Worm (Caenorhabditis elegans) whole organism, L2 larva: ENCODE results near the gene ZK185.1.

ENCODE experiments used
- Y55F3AM.14 ChIP-seq: fragments of 200-800 bp; sonication (Bioruptor generic); optimal IDR thresholded peaks from 2 replicates; lab custom pipeline; 2018; ENCODE audit warnings: mild to moderate bottlenecking, missing genetic modification characterization, missing compliant biosample characterization
- ZK546.5 ChIP-seq: sonication (generic microtip); optimal IDR thresholded peaks from 2 replicates; lab custom pipeline; 2017; ENCODE audit warnings: missing biosample characterization, missing genetic modification characterization
- alr-1 ChIP-seq: fragments of 150-350 bp; optimal IDR thresholded peaks from 2 replicates; lab custom pipeline; 2014; ENCODE audit warnings: missing biosample characterization, missing genetic modification characterization
- blmp-1 ChIP-seq: sonication (generic microtip); optimal IDR thresholded peaks from 2 replicates; lab custom pipeline; 2017; ENCODE audit warnings: missing genetic modification characterization, mild to moderate bottlenecking, missing compliant biosample characterization, antibody characterized with exemption, moderate library complexity; ENCODE audit not compliant: insufficient read depth
- ceh-16 ChIP-seq: fragments of 150-350 bp; optimal IDR thresholded peaks from 2 replicates; lab custom pipeline; 2014; ENCODE audit warnings: missing biosample characterization, missing genetic modification characterization
- ceh-82 ChIP-seq: fragments of 150-350 bp; optimal IDR thresholded peaks from 2 replicates; lab custom pipeline; 2014; ENCODE audit warnings: missing biosample characterization, missing genetic modification characterization
- crh-2 ChIP-seq: sonication (generic microtip); optimal IDR thresholded peaks from 2 replicates; lab custom pipeline; 2017; ENCODE audit warnings: missing biosample characterization, missing genetic modification characterization
- dmd-4 ChIP-seq: sonication (generic microtip); optimal IDR thresholded peaks from 2 replicates; lab custom pipeline; 2017; ENCODE audit warnings: missing biosample characterization, missing genetic modification characterization
- egl-27 ChIP-seq: sonication (generic microtip); optimal IDR thresholded peaks from 3 replicates; lab custom pipeline; 2017; ENCODE audit warnings: missing biosample characterization, missing genetic modification reagents, missing genetic modification characterization
- elt-1 ChIP-seq: fragments of 150-350 bp; optimal IDR thresholded peaks from 2 replicates; lab custom pipeline; 2014; ENCODE audit warnings: missing biosample characterization, missing genetic modification characterization
- elt-3 ChIP-seq: sonication (generic microtip); optimal IDR thresholded peaks from 2 replicates; lab custom pipeline; 2017; ENCODE audit warnings: missing biosample characterization, missing genetic modification characterization
- fos-1 ChIP-seq: fragments of 150-350 bp; optimal IDR thresholded peaks from 2 replicates; lab custom pipeline; 2014; ENCODE audit warnings: missing biosample characterization, missing genetic modification characterization
- gmeb-1 ChIP-seq: fragments of 150-350 bp; optimal IDR thresholded peaks from 2 replicates; lab custom pipeline; 2014; ENCODE audit warnings: missing biosample characterization, missing genetic modification characterization
- lin-11 ChIP-seq: fragments of 150-350 bp; sonication (generic microtip); optimal IDR thresholded peaks from 2 replicates; lab custom pipeline; 2014; ENCODE audit warnings: missing biosample characterization, missing genetic modification characterization, inconsistent platforms, mixed read lengths
- lin-13 ChIP-seq: fragments of 150-350 bp; optimal IDR thresholded peaks from 2 replicates; lab custom pipeline; 2014; ENCODE audit warnings: missing biosample characterization, missing genetic modification reagents, missing genetic modification characterization
- lin-39 ChIP-seq: fragments of 150-350 bp; optimal IDR thresholded peaks from 2 replicates; lab custom pipeline; 2014; ENCODE audit warnings: missing biosample characterization, missing genetic modification reagents, missing genetic modification characterization
- mab-5 ChIP-seq: fragments of 150-350 bp; optimal IDR thresholded peaks from 2 replicates; lab custom pipeline; 2014; ENCODE audit warnings: missing biosample characterization, missing genetic modification characterization
- mbf-1 ChIP-seq: sonication (generic microtip); optimal IDR thresholded peaks from 2 replicates; lab custom pipeline; 2017; ENCODE audit warnings: missing biosample characterization, missing genetic modification characterization
- nhr-10 ChIP-seq: sonication (generic microtip); optimal IDR thresholded peaks from 2 replicates; lab custom pipeline; 2017; ENCODE audit warnings: missing biosample characterization, missing genetic modification characterization
- nhr-11 ChIP-seq: fragments of 150-350 bp; optimal IDR thresholded peaks from 2 replicates; lab custom pipeline; 2014; ENCODE audit warnings: missing biosample characterization, missing genetic modification characterization
- nhr-129 ChIP-seq: fragments of 150-350 bp; optimal IDR thresholded peaks from 2 replicates; lab custom pipeline; 2014; ENCODE audit warnings: missing biosample characterization, missing genetic modification characterization
- nhr-21 ChIP-seq: fragments of 150-350 bp; optimal IDR thresholded peaks from 2 replicates; lab custom pipeline; 2014; ENCODE audit warnings: missing biosample characterization, missing genetic modification characterization
- nhr-25 ChIP-seq: fragments of 150-350 bp; sonication (generic microtip); optimal IDR thresholded peaks from 3 replicates; lab custom pipeline; 2014; ENCODE audit warnings: missing biosample characterization, missing genetic modification characterization
- nhr-6 ChIP-seq: fragments of 150-350 bp; optimal IDR thresholded peaks from 2 replicates; lab custom pipeline; 2014; ENCODE audit warnings: missing biosample characterization, missing genetic modification characterization
- nhr-77 ChIP-seq: fragments of 150-350 bp; optimal IDR thresholded peaks from 2 replicates; lab custom pipeline; 2014; ENCODE audit warnings: missing biosample characterization, missing genetic modification characterization
- sem-4 ChIP-seq: fragments of 150-350 bp; optimal IDR thresholded peaks from 2 replicates; lab custom pipeline; 2014; ENCODE audit warnings: missing biosample characterization, missing genetic modification reagents, missing genetic modification characterization
- skn-1 ChIP-seq: sonication (generic microtip); optimal IDR thresholded peaks from 2 replicates; lab custom pipeline; 2017; ENCODE audit warnings: missing biosample characterization, missing genetic modification characterization
- sma-3 ChIP-seq: sonication (generic microtip); optimal IDR thresholded peaks from 2 replicates; lab custom pipeline; 2016; ENCODE audit warnings: missing genetic modification reagents, missing genetic modification characterization, missing compliant biosample characterization
- snpc-4 ChIP-seq: fragments of 150-350 bp; optimal IDR thresholded peaks from 2 replicates; lab custom pipeline; 2014; ENCODE audit warnings: missing biosample characterization, missing genetic modification characterization
- unc-39 ChIP-seq: fragments of 150-350 bp; optimal IDR thresholded peaks from 2 replicates; lab custom pipeline; 2014; ENCODE audit warnings: missing biosample characterization, missing genetic modification characterization
- unc-55 ChIP-seq: fragments of 150-350 bp; sonication (generic microtip); optimal IDR thresholded peaks from 3 replicates; lab custom pipeline; 2014; ENCODE audit warnings: missing biosample characterization, missing genetic modification reagents, missing genetic modification characterization
- zag-1 ChIP-seq: fragments of 150-350 bp; optimal IDR thresholded peaks from 2 replicates; lab custom pipeline; 2014; ENCODE audit warnings: missing biosample characterization, missing genetic modification characterization
- ztf-4 ChIP-seq: fragments of 150-350 bp; optimal IDR thresholded peaks from 2 replicates; lab custom pipeline; 2014; ENCODE audit warnings: missing biosample characterization, missing genetic modification characterization

ZK185.1 gene

DNA sequence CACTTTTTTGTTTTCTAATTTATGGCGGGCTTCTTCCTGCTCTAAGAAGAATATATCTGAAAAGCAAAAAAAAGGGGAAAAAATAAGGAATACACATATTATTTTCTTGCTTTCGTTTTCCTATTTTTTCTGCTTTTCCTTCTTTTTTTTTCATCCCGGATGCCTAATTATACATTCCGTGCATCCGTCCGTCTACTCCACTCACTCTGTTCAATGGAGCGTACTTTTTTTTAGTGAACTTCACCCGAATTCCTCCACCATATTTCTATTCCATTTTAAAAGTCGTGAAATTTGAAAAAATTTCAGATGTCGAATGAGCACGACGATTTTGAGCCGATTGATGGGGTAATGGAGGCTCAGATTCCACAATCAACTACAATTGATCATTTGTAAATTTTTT lies 12.1 kb upstream of the ZK185.1 start, which contains the start of gene ZK185.2:
ZK185.2 (plus strand) TSS at position 301 of the 400 bp plus-strand sequence.
- TF ChIP-seq lin-39 (tag; lab: Kevin White, UChicago) (no peak), blmp-1 (no peak), sem-4 (tag; lab: Kevin White, UChicago) (no peak), Y55F3AM.14 (GFP tag; lab: Kevin White, UChicago) (no peak), zag-1 (tag; lab: Kevin White, UChicago) (no peak)

DNA sequence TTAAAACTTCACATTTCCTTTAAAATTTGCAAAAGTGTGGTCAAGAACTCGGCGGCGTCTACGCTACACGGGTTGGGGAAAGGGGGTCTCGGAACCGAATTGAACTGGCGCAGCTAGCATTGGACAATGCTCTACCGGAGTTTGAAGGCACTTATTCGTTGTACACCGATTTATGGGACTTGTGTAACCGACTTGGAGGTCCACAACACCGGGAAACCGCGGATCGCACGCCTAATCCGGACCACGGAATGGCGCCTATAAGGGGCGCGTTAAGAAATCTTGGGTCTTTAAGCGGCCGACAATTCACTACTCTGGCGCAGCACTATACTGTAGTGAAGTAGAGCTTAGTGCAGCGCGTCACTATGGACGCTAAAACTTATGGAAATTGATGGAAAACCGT lies 9.7 kb upstream of the ZK185.1 start:
- TF ChIP-seq snpc-4 (tag; lab: Kevin White, UChicago) (peak; percentile 86), crh-2 (tag; lab: Kevin White, UChicago) (no peak)

DNA sequence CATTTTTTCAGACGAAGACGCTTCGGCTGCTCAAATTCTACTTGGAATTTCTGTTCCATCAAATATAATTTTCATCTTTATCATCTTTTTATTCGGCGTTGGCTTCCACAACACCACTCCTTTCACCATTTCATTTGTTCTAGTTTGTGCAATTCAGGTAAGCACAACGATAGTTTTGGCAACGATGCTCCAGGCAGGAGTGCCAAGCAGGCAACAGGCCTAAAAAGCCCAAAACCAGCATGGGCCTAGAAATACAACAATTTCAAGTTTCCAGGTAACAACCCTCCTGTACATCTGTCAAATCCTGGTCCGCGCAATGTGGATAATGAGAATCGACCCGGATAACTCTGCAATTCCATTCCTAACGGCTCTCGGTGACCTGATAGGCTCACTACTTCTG lies 7.2 kb upstream of the ZK185.1 start:
- TF ChIP-seq ceh-16 (tag; lab: Kevin White, UChicago) (no peak), nhr-129 (tag; lab: Kevin White, UChicago) (no peak), dmd-4 (tag; lab: Kevin White, UChicago) (no peak), sma-3 (GFP tag; lab: Kevin White, UChicago) (no peak), nhr-25 (tag; lab: Kevin White, UChicago) (no peak), mab-5 (tag; lab: Kevin White, UChicago) (no peak), elt-1 (tag; lab: Kevin White, UChicago) (no peak), unc-39 (no peak), nhr-11 (no peak)

DNA sequence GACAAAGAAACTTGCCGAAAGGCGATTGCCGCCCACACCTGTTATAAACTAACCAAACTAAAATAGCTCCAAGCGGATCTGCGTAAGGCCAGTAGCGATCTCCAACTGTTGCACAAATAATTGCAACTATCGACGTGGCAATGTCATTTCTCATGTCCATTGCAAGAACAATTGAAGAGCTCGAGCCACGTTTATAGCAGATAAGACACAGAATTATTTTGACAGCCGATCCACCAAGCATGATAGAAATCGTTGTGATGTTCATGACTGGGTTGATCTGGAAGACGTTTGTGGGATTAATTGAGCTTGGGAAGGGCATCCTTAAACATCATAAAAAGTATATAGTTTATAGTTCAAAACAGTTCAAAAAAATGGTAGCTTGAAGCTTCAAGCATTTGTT lies 5.4 kb upstream of the ZK185.1 start:
- TF ChIP-seq ztf-4 (tag; lab: Kevin White, UChicago) (no peak), ceh-82 (no peak), nhr-10 (tag; lab: Kevin White, UChicago) (no peak), skn-1 (tag; lab: Kevin White, UChicago) (no peak), egl-27 (no peak), elt-3 (tag; lab: Kevin White, UChicago) (no peak), snpc-4 (tag; lab: Kevin White, UChicago) (no peak), sma-3 (GFP tag; lab: Kevin White, UChicago) (no peak), gmeb-1 (tag; lab: Kevin White, UChicago) (no peak), zag-1 (tag; lab: Kevin White, UChicago) (no peak), Y55F3AM.14 (GFP tag; lab: Kevin White, UChicago) (no peak)

DNA sequence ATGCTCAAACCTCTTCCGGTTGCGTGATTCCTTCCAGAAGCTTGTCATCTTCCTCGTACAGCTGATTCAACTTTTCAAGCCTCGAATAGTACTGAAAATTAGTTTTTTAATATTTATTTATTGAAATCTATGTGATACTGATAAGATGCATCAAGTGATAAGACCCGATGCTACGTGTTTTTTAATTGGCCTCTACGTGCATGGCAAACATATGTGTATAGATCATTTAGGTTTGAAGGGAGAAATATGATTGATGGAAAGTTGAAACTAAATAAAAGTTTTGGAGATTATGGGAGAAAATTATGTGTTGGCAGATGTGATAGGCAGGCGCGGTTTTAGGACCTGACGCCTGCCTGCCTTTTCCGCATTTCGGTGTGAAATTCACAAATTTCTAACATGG lies 4.1 kb upstream of the ZK185.1 start:
- TF ChIP-seq crh-2 (tag; lab: Kevin White, UChicago): peak; percentile 56
- no peak for TF ChIP-seq nhr-21 (tag; lab: Kevin White, UChicago)
- peak; percentile 45 for TF ChIP-seq fos-1

DNA sequence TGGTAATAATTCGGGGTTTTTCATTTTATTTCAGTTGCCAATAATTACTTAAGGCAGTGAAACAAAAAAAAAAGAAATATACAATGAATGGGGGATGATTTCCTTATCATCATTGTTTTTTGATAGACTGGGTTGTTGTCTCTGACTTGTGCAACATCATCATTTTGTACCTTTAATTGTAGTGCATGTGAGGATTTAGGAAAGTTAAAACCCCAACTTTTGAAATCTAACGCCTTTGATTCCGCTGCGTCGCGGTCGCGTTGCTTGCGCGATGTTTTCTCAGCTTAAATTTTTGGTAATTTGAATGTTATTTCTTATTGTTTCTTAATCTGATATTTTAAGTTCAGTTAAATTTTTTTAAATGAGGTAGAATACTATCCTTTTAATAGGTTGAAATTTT lies 2.5 kb upstream of the ZK185.1 start, which contains the start of gene ZK185.5:
ZK185.5 (minus strand) TSS at position 101 of the 400 bp plus-strand sequence.
- TF ChIP-seq ceh-16 (tag; lab: Kevin White, UChicago): no peak
- TF ChIP-seq lin-13 (GFP tag; lab: Kevin White, UChicago): no peak
- TF ChIP-seq ZK546.5 (tag; lab: Kevin White, UChicago): no peak
- no peak for TF ChIP-seq skn-1 (tag; lab: Kevin White, UChicago)
- no peak for TF ChIP-seq nhr-25 (tag; lab: Kevin White, UChicago)
- TF ChIP-seq nhr-6: no peak
- no peak for TF ChIP-seq dmd-4 (tag; lab: Kevin White, UChicago)
- no peak for TF ChIP-seq snpc-4 (tag; lab: Kevin White, UChicago)
- no peak for TF ChIP-seq nhr-10 (tag; lab: Kevin White, UChicago)
- TF ChIP-seq mbf-1 (tag; lab: Kevin White, UChicago): no peak
- TF ChIP-seq zag-1 (tag; lab: Kevin White, UChicago): no peak
- TF ChIP-seq alr-1 (tag; lab: Kevin White, UChicago): no peak
- no peak for TF ChIP-seq ztf-4 (tag; lab: Kevin White, UChicago)
- no peak for TF ChIP-seq unc-55 (GFP tag; lab: Kevin White, UChicago)
- no peak for TF ChIP-seq nhr-21 (tag; lab: Kevin White, UChicago)
- no peak for TF ChIP-seq mab-5 (tag; lab: Kevin White, UChicago)
- TF ChIP-seq gmeb-1 (tag; lab: Kevin White, UChicago): no peak
- TF ChIP-seq nhr-77 (tag; lab: Kevin White, UChicago): no peak
- no peak for TF ChIP-seq lin-11 (tag; lab: Kevin White, UChicago)
